Fruit fly (Drosophila melanogaster) whole organism, wandering third instar larva: ENCODE measurements around the gene ChAT.

Source experiments
- Dfd ChIP-seq: fragments of >200 bp; optimal IDR thresholded peaks from 2 replicates; lab custom pipeline; 2017; ENCODE audit warnings: missing biosample characterization, missing genetic modification characterization
- Hr83 ChIP-seq: fragments of 200-300 bp; sonication (Bioruptor generic); optimal IDR thresholded peaks from 2 replicates; lab custom pipeline; 2016; ENCODE audit warnings: missing biosample characterization, mild to moderate bottlenecking, missing genetic modification characterization, moderate library complexity; ENCODE audit not compliant: poor library complexity, severe bottlenecking
- h ChIP-seq: fragments of 200-800 bp; sonication (Bioruptor generic); optimal IDR thresholded peaks from 3 replicates; lab custom pipeline; 2016; ENCODE audit warnings: missing biosample characterization, mild to moderate bottlenecking, missing genetic modification characterization
- psq ChIP-seq: fragments of 200-800 bp; sonication (Bioruptor generic); optimal IDR thresholded peaks from 3 replicates; lab custom pipeline; 2017; ENCODE audit warnings: missing biosample characterization, mild to moderate bottlenecking, missing genetic modification characterization, moderate library complexity
- tai ChIP-seq: sonication (Bioruptor generic); optimal IDR thresholded peaks from 2 replicates; lab custom pipeline; 2016; ENCODE audit warnings: missing biosample characterization, missing genetic modification characterization

DNA sequence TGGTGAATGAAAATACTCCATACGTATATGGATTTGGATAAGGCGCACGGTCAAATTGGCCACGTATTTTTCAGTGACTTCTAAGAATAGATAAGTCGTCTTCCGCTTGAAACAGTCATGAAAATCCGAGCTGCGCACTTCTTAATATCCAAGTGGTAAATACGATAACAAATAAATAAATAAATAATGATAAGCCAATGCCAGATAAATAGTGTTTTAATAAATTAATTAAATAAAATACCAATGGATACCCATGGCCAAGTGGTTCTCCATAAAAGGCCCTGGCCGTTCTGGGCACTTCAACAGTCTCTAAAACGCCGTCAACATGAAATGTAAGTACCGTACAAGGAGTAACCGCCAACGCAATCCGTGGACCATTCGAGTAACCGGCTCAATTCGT is 27.1 kb downstream of the ChAT start, which contains the start of gene CG14302:
- no peak for TF ChIP-seq Dfd (GFP tag; lab: Kevin White, UChicago)
- TF ChIP-seq tai (GFP tag; lab: Kevin White, UChicago) = no peak
- TF ChIP-seq psq (GFP tag; lab: Kevin White, UChicago) = no peak
- no peak for TF ChIP-seq Hr83
- no peak for TF ChIP-seq h
